Worm (Caenorhabditis elegans): ENCODE data around the gene C44B11.4.

ce11 chrIII:3104536-3104935 lies 39.0 kb downstream of the C44B11.4 start:
- no peak for TF ChIP-seq ceh-82 (tag; optimal IDR thresholded peaks at IDR 0.05)
- no peak for TF ChIP-seq tag-97 (GFP tag; IDR thresholded peaks at IDR 0.05)
- no peak for TF ChIP-seq zag-1 (tag; optimal IDR thresholded peaks at IDR 0.05)
- no peak for TF ChIP-seq nhr-102 (tag; optimal IDR thresholded peaks at IDR 0.05)
- TF ChIP-seq ceh-32 (tag; optimal IDR thresholded peaks at IDR 0.05; ENCODE audit: poor library complexity) = no peak
- no peak for TF ChIP-seq zip-2 (tag; optimal IDR thresholded peaks at IDR 0.05)

Data from whole organism, L4 larva.